Fruit fly (Drosophila melanogaster) whole organism, embryonic: ENCODE results near the gene rush.
A peak's percentile ranks its signal among the peaks of the same experiment; 100 is the strongest.

Source experiments
- BtbVII ChIP-seq: fragments of 200-800 bp; sonication (Bioruptor generic); optimal IDR thresholded peaks from 3 replicates; lab custom pipeline; 2017; ENCODE audit warnings: missing biosample characterization, mild to moderate bottlenecking, missing genetic modification characterization
- CG10209 ChIP-seq: fragments of 200-800 bp; sonication (Bioruptor generic); optimal IDR thresholded peaks from 3 replicates; lab custom pipeline; 2017; ENCODE audit warnings: missing biosample characterization, mild to moderate bottlenecking, missing genetic modification characterization, missing genetic modification reagents
- CG10267 ChIP-seq: fragments of 200-800 bp; sonication (Bioruptor generic); optimal IDR thresholded peaks from 2 replicates; lab custom pipeline; 2018; ENCODE audit warnings: missing biosample characterization, mild to moderate bottlenecking, missing genetic modification characterization, moderate library complexity
- CG10979 ChIP-seq: fragments of 200-800 bp; sonication (Bioruptor generic); optimal IDR thresholded peaks from 2 replicates; lab custom pipeline; 2018; ENCODE audit warnings: missing biosample characterization, mild to moderate bottlenecking, missing genetic modification characterization, moderate library complexity
- CG11093 ChIP-seq: fragments of 200-800 bp; sonication (Bioruptor generic); IDR thresholded peaks from 3 replicates; pipeline ENCODE4 v1.3.6; 2022; ENCODE audit warnings: missing biosample characterization, missing genetic modification characterization
- CG11695 ChIP-seq: fragments of 200-800 bp; sonication (Bioruptor generic); IDR thresholded peaks from 3 replicates; pipeline ENCODE4 v1.3.6; 2022; ENCODE audit warnings: missing biosample characterization, missing genetic modification characterization
- CG1233 ChIP-seq: fragments of 200-800 bp; sonication (Bioruptor generic); optimal IDR thresholded peaks from 4 replicates; lab custom pipeline; 2018; ENCODE audit warnings: missing biosample characterization, mild to moderate bottlenecking, missing genetic modification characterization
- CG13424 ChIP-seq: fragments of 200-800 bp; sonication (Bioruptor generic); optimal IDR thresholded peaks from 2 replicates; lab custom pipeline; 2019; ENCODE audit warnings: missing biosample characterization, mild to moderate bottlenecking, missing genetic modification characterization, moderate library complexity
- CG14710 ChIP-seq: fragments of 200-800 bp; sonication (Bioruptor generic); optimal IDR thresholded peaks from 3 replicates; lab custom pipeline; 2019; ENCODE audit warnings: missing biosample characterization, mild to moderate bottlenecking, missing genetic modification characterization, moderate library complexity
- CG14965 ChIP-seq: fragments of 200-800 bp; sonication (Bioruptor generic); optimal IDR thresholded peaks from 2 replicates; lab custom pipeline; 2016; ENCODE audit warnings: missing biosample characterization, missing genetic modification characterization, borderline replicate concordance
- CG2120 ChIP-seq: fragments of 200-800 bp; sonication (Bioruptor generic); optimal IDR thresholded peaks from 3 replicates; lab custom pipeline; 2016; ENCODE audit warnings: missing biosample characterization, missing genetic modification characterization
- CG2199 ChIP-seq: fragments of 200-800 bp; sonication (Bioruptor generic); IDR thresholded peaks from 3 replicates; pipeline ENCODE4 v1.3.6; 2022; ENCODE audit warnings: missing biosample characterization, missing genetic modification characterization
- CG3065 ChIP-seq: fragments of 200-800 bp; sonication (Bioruptor generic); optimal IDR thresholded peaks from 2 replicates; lab custom pipeline; 2016; ENCODE audit warnings: missing biosample characterization, missing genetic modification characterization
- CG32532 ChIP-seq: fragments of 200-800 bp; sonication (Bioruptor generic); IDR thresholded peaks from 2 replicates; pipeline ENCODE4 v1.3.6; 2022; ENCODE audit warnings: missing biosample characterization, missing genetic modification characterization
- CG3838 ChIP-seq: fragments of 200-800 bp; sonication (Bioruptor generic); optimal IDR thresholded peaks from 3 replicates; lab custom pipeline; 2016; ENCODE audit warnings: missing biosample characterization, missing genetic modification characterization
- CG43689 ChIP-seq: fragments of 200-800 bp; sonication (Bioruptor generic); IDR thresholded peaks from 2 replicates; pipeline ENCODE4 v1.3.6; 2022; ENCODE audit warnings: missing biosample characterization, missing genetic modification characterization
- CG5180 ChIP-seq: fragments of 200-800 bp; sonication (Bioruptor generic); optimal IDR thresholded peaks from 3 replicates; lab custom pipeline; 2017; ENCODE audit warnings: missing biosample characterization, missing genetic modification characterization, mild to moderate bottlenecking, moderate library complexity, missing genetic modification reagents
- CG6854 ChIP-seq: fragments of 200-800 bp; sonication (Bioruptor generic); optimal IDR thresholded peaks from 3 replicates; lab custom pipeline; 2017; ENCODE audit warnings: missing biosample characterization, mild to moderate bottlenecking, missing genetic modification characterization
- CG7357 ChIP-seq: fragments of 200-800 bp; sonication (Bioruptor generic); IDR thresholded peaks from 3 replicates; pipeline ENCODE4 v1.3.6; 2022; ENCODE audit warnings: missing biosample characterization, missing genetic modification characterization
- CG7786 ChIP-seq: fragments of 200-800 bp; sonication (Bioruptor generic); optimal IDR thresholded peaks from 2 replicates; lab custom pipeline; 2016; ENCODE audit warnings: missing biosample characterization, missing genetic modification characterization
- CG9797 ChIP-seq: fragments of 200-800 bp; sonication (Bioruptor generic); optimal IDR thresholded peaks from 3 replicates; lab custom pipeline; 2018; ENCODE audit warnings: missing biosample characterization, mild to moderate bottlenecking, missing genetic modification characterization
- CG9817 ChIP-seq: fragments of 200-800 bp; sonication (Bioruptor generic); optimal IDR thresholded peaks from 2 replicates; lab custom pipeline; 2018; ENCODE audit warnings: missing biosample characterization, mild to moderate bottlenecking, missing genetic modification characterization, moderate library complexity
- CHES-1-like ChIP-seq: fragments of 200-800 bp; sonication (Bioruptor generic); optimal IDR thresholded peaks from 2 replicates; lab custom pipeline; 2016; ENCODE audit warnings: missing biosample characterization, missing genetic modification characterization
- Chrac-16 ChIP-seq: fragments of 200-800 bp; sonication (Bioruptor generic); optimal IDR thresholded peaks from 3 replicates; lab custom pipeline; 2016; ENCODE audit warnings: missing biosample characterization, missing genetic modification characterization
- D19B ChIP-seq: fragments of 200-800 bp; sonication (Bioruptor generic); optimal IDR thresholded peaks from 2 replicates; lab custom pipeline; 2017; ENCODE audit warnings: missing biosample characterization, mild to moderate bottlenecking, missing genetic modification characterization
- Doc2 ChIP-seq: fragments of 200-800 bp; sonication (Bioruptor generic); IDR thresholded peaks from 2 replicates; pipeline ENCODE4 v1.3.6; 2022; ENCODE audit warnings: missing biosample characterization, missing genetic modification characterization
- Drgx ChIP-seq: fragments of 200-800 bp; sonication (Bioruptor generic); IDR thresholded peaks from 2 replicates; pipeline ENCODE4 v1.3.6; 2022; ENCODE audit warnings: missing biosample characterization, missing genetic modification characterization
- Gsc ChIP-seq: fragments of 200-800 bp; sonication (Bioruptor generic); IDR thresholded peaks from 2 replicates; pipeline ENCODE4 v1.3.6; 2022; ENCODE audit warnings: missing biosample characterization, missing genetic modification characterization
- NK7.1 ChIP-seq: fragments of 200-800 bp; sonication (Bioruptor generic); optimal IDR thresholded peaks from 3 replicates; lab custom pipeline; 2016; ENCODE audit warnings: missing biosample characterization, missing genetic modification characterization
- Neu2 ChIP-seq: fragments of 200-800 bp; sonication (Bioruptor generic); optimal IDR thresholded peaks from 3 replicates; lab custom pipeline; 2016; ENCODE audit warnings: missing biosample characterization, missing genetic modification characterization, borderline replicate concordance
- Nf-YB ChIP-seq: fragments of 200-800 bp; sonication (Bioruptor generic); optimal IDR thresholded peaks from 3 replicates; lab custom pipeline; 2019; ENCODE audit warnings: missing biosample characterization, mild to moderate bottlenecking, missing genetic modification characterization, moderate library complexity
- Pdp1 ChIP-seq, 2 experiments: fragments of 200-800 bp; sonication (Bioruptor generic); optimal IDR thresholded peaks; 3 replicates each; lab custom pipeline; 2016; ENCODE audit warnings: missing biosample characterization in 2 of 2, missing genetic modification characterization in 2 of 2, mild to moderate bottlenecking in 1 of 2, moderate library complexity in 1 of 2
- Ptx1 ChIP-seq: fragments of 200-800 bp; sonication (Bioruptor generic); IDR thresholded peaks from 2 replicates; pipeline ENCODE4 v1.3.6; 2022; ENCODE audit warnings: missing biosample characterization, missing genetic modification characterization
- Rfx ChIP-seq: fragments of 200-800 bp; sonication (Bioruptor generic); IDR thresholded peaks from 2 replicates; pipeline ENCODE4 v1.3.6; 2022; ENCODE audit warnings: missing biosample characterization, missing genetic modification characterization
- Scr ChIP-seq: fragments of 200-800 bp; sonication (Bioruptor generic); IDR thresholded peaks from 2 replicates; pipeline ENCODE4 v1.3.6; 2022; ENCODE audit warnings: missing biosample characterization, missing genetic modification characterization; ENCODE audit not compliant: partially characterized antibody
- Sin3A ChIP-seq: fragments of >200 bp; optimal IDR thresholded peaks from 2 replicates; lab custom pipeline; 2018
- ab ChIP-seq: fragments of 200-800 bp; sonication (Bioruptor generic); optimal IDR thresholded peaks from 2 replicates; lab custom pipeline; 2016; ENCODE audit warnings: missing biosample characterization, missing genetic modification characterization
- abd-A ChIP-seq: fragments of 200-800 bp; sonication (Bioruptor generic); optimal IDR thresholded peaks from 3 replicates; lab custom pipeline; 2019; ENCODE audit warnings: missing biosample characterization, mild to moderate bottlenecking, missing genetic modification characterization, moderate library complexity
- az2 ChIP-seq: fragments of 200-800 bp; sonication (Bioruptor generic); optimal IDR thresholded peaks from 3 replicates; lab custom pipeline; 2016; ENCODE audit warnings: missing biosample characterization, missing genetic modification characterization
- corto ChIP-seq: fragments of 200-800 bp; sonication (Bioruptor generic); optimal IDR thresholded peaks from 2 replicates; lab custom pipeline; 2016; ENCODE audit warnings: missing biosample characterization, mild to moderate bottlenecking, missing genetic modification characterization, moderate library complexity
- cwo ChIP-seq: fragments of 200-800 bp; sonication (Bioruptor generic); optimal IDR thresholded peaks from 3 replicates; lab custom pipeline; 2017; ENCODE audit warnings: missing biosample characterization, missing genetic modification characterization, mild to moderate bottlenecking, moderate library complexity, missing genetic modification reagents
- ems ChIP-seq: fragments of 200-800 bp; sonication (Bioruptor generic); optimal IDR thresholded peaks from 3 replicates; lab custom pipeline; 2016; ENCODE audit warnings: missing biosample characterization, missing genetic modification characterization
- fd96Cb ChIP-seq: fragments of 200-800 bp; sonication (Bioruptor generic); optimal IDR thresholded peaks from 2 replicates; lab custom pipeline; 2018; ENCODE audit warnings: missing biosample characterization, mild to moderate bottlenecking, missing genetic modification characterization, moderate library complexity
- fru ChIP-seq: fragments of >200 bp; optimal IDR thresholded peaks from 2 replicates; lab custom pipeline; 2017
- gfzf ChIP-seq: fragments of 200-800 bp; sonication (Bioruptor generic); optimal IDR thresholded peaks from 2 replicates; lab custom pipeline; 2016; ENCODE audit warnings: missing biosample characterization, mild to moderate bottlenecking, missing genetic modification characterization, moderate library complexity
- nmo ChIP-seq: fragments of 200-800 bp; sonication (Bioruptor generic); optimal IDR thresholded peaks from 2 replicates; lab custom pipeline; 2018; ENCODE audit warnings: missing biosample characterization, mild to moderate bottlenecking, missing genetic modification characterization, moderate library complexity
- pho ChIP-seq: fragments of 200-800 bp; sonication (Bioruptor generic); optimal IDR thresholded peaks from 2 replicates; lab custom pipeline; 2016; ENCODE audit warnings: missing biosample characterization, missing genetic modification characterization
- ranshi ChIP-seq: fragments of 200-800 bp; sonication (Bioruptor generic); IDR thresholded peaks from 2 replicates; pipeline ENCODE4 v1.3.6; 2022; ENCODE audit warnings: missing biosample characterization, missing genetic modification characterization
- sc ChIP-seq, 3 experiments: fragments of >200 bp in 2 of 3; fragments of 200-800 bp in 1 of 3; sonication (Bioruptor generic) in 1 of 3; optimal IDR thresholded peaks; 2 replicates in 2 of 3; 3 replicates in 1 of 3; lab custom pipeline; 2017; ENCODE audit warnings: mild to moderate bottlenecking in 1 of 3, missing biosample characterization in 1 of 3, missing genetic modification characterization in 1 of 3, missing genetic modification reagents in 1 of 3
- trem ChIP-seq: fragments of 200-800 bp; optimal IDR thresholded peaks from 3 replicates; lab custom pipeline; 2019; ENCODE audit warnings: missing biosample characterization, mild to moderate bottlenecking, missing genetic modification characterization, moderate library complexity
- unpg ChIP-seq: fragments of 200-800 bp; sonication (Bioruptor generic); optimal IDR thresholded peaks from 3 replicates; lab custom pipeline; 2018; ENCODE audit warnings: missing biosample characterization, mild to moderate bottlenecking, missing genetic modification characterization, moderate library complexity

Gene rush

dm6 chrX:1512753-1513226 lies 34.4 kb downstream of the rush start, which contains the start of gene CG14795 (continued):
- TF ChIP-seq CG2120 (GFP tag; lab: Kevin White, UChicago) (peak; percentile 49), trem (tag; lab: Kevin White, UChicago) (peak; percentile 80), CG32532 (GFP tag; lab: Robert Waterston, UW) (peak; percentile 38; the same call in 1 of the 2 replicates), sc (optimal IDR thresholded peaks at IDR 0.05; lab: Kevin White, UChicago) (no peak), sc (GFP tag; optimal IDR thresholded peaks at IDR 0.05; lab: Kevin White, UChicago) (no peak), CG13424 (tag; lab: Kevin White, UChicago) (peak; percentile 45), Scr (GFP tag; lab: Robert Waterston, UW) (peak; percentile 91), corto (GFP tag; lab: Kevin White, UChicago) (no peak), CG2199 (GFP tag; lab: Robert Waterston, UW) (no peak), Nf-YB (peak; percentile 4), CG11695 (GFP tag; lab: Robert Waterston, UW) (no peak), ems (peak; percentile 29), NK7.1 (GFP tag; lab: Kevin White, UChicago) (no peak), Pdp1 (GFP tag; optimal IDR thresholded peaks at IDR 0.05; lab: Kevin White, UChicago) (peak; percentile 5 to 48), Gsc (GFP tag; lab: Robert Waterston, UW) (no peak), fru (no peak), Ptx1 (GFP tag; lab: Robert Waterston, UW) (peak; percentile 26; the same call in 1 of the 2 replicates), CG10979 (tag; lab: Kevin White, UChicago) (peak; percentile 27), CG9797 (GFP tag; lab: Kevin White, UChicago) (peak; percentile 85), ab (GFP tag; lab: Kevin White, UChicago) (no peak), cwo (no peak), pho (GFP tag; lab: Kevin White, UChicago) (peak; percentile 53), CG43689 (GFP tag; lab: Robert Waterston, UW) (no peak), CG7357 (GFP tag; lab: Robert Waterston, UW) (no peak), CHES-1-like (GFP tag; lab: Kevin White, UChicago) (peak; percentile 75), CG5180 (GFP tag; lab: Kevin White, UChicago) (no peak), CG10267 (peak; percentile 80), ranshi (GFP tag; lab: Robert Waterston, UW) (no peak), nmo (GFP tag; lab: Kevin White, UChicago) (peak; percentile 69), Neu2 (GFP tag; lab: Kevin White, UChicago) (no peak), gfzf (GFP tag; lab: Kevin White, UChicago) (peak; percentile 89), CG3065 (GFP tag; lab: Kevin White, UChicago) (peak; percentile 1), CG1233 (no peak), Doc2 (no peak), CG11093 (GFP tag; lab: Robert Waterston, UW) (no peak), CG10209 (no peak), Rfx (GFP tag; lab: Robert Waterston, UW) (peak; percentile 58), CG3838 (GFP tag; lab: Kevin White, UChicago) (no peak), abd-A (tag; lab: Kevin White, UChicago) (peak; percentile 46), Drgx (no peak), fd96Cb (tag; lab: Kevin White, UChicago) (no peak), D19B (no peak), Chrac-16 (GFP tag; lab: Kevin White, UChicago) (no peak), CG14710 (tag; lab: Kevin White, UChicago) (peak; percentile 75), CG6854 (GFP tag; lab: Kevin White, UChicago) (no peak), BtbVII (GFP tag; lab: Kevin White, UChicago) (no peak), az2 (no peak), unpg (no peak), Sin3A (lab: Kevin White, UChicago) (peak; percentile 75), CG14965 (GFP tag; lab: Kevin White, UChicago) (no peak), CG9817 (tag; lab: Kevin White, UChicago) (peak; percentile 37), CG7786 (GFP tag; lab: Kevin White, UChicago) (peak; percentile 20)
